Worm (Caenorhabditis elegans): ENCODE results near the gene pcca-1.

DNA sequence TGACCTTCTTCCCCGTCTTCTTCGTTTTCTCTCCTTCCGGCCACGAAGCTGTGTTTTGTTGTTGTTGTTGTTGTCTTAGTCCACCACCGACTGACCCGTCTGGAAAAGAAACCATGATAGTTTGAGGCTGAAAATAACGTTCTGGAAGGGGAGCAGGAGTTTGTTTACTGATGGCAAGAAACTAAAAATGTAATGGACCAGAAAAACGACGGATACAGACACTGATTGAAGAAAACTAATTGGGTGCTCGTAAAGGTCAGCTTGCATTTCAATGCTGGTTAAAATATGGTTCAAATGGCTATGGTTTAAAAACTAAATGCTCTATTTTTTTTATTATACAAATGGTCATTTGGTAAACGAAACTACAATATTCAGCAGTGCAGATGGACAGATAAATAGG lies 15.5 kb downstream of the pcca-1 start, which contains the start of gene F26A10.2:
- TF ChIP-seq snpc-4 (tag; optimal IDR thresholded peaks at IDR 0.05) (no peak), ama-1 (optimal IDR thresholded peaks at IDR 0.05) (no peak), fkh-10 (GFP tag; optimal IDR thresholded peaks at IDR 0.05) (no peak), nhr-76 (tag; optimal IDR thresholded peaks at IDR 0.05) (no peak), egl-27 (tag; optimal IDR thresholded peaks at IDR 0.05) (no peak), zag-1 (tag; optimal IDR thresholded peaks at IDR 0.05) (no peak), ZK546.5 (tag; optimal IDR thresholded peaks at IDR 0.05) (no peak), ceh-9 (tag; optimal IDR thresholded peaks at IDR 0.05) (no peak), elt-2 (tag; optimal IDR thresholded peaks at IDR 0.05) (no peak), nhr-67 (tag; optimal IDR thresholded peaks at IDR 0.05) (no peak), nfya-1 (tag; optimal IDR thresholded peaks at IDR 0.05; ENCODE audit: insufficient read depth) (no peak), fkh-2 (tag; optimal IDR thresholded peaks at IDR 0.05) (no peak), unc-62 (GFP tag; optimal IDR thresholded peaks at IDR 0.05) (no peak)

Measured in whole organism, L3 larva.